Fruit fly (Drosophila melanogaster): ENCODE measurements around the gene CG32204.

Gene CG32204

dm6 chr3L:18898086-18898470 is 47.8 kb downstream of the CG32204 start, which contains the start of gene CG3902 (continued):
- TF ChIP-seq Trl (optimal IDR thresholded peaks at IDR 0.05) (no peak), Trl (GFP tag; optimal IDR thresholded peaks at IDR 0.05) (no peak), peb (GFP tag; IDR thresholded peaks at IDR 0.05) (no peak), CG14965 (GFP tag; optimal IDR thresholded peaks at IDR 0.05; ENCODE audit: borderline replicate concordance) (no peak), Dfd (GFP tag; optimal IDR thresholded peaks at IDR 0.05) (no peak), Vsx1 (GFP tag; optimal IDR thresholded peaks at IDR 0.05) (no peak), CG17829 (tag; optimal IDR thresholded peaks at IDR 0.05) (no peak), ham (GFP tag; IDR thresholded peaks at IDR 0.05) (no peak; the same call in 1 of the 2 replicates), Bgb (GFP tag; IDR thresholded peaks at IDR 0.05; ENCODE audit: partially characterized antibody) (peak; percentile 59; the same call in 1 of the 2 replicates), HmgZ (tag; optimal IDR thresholded peaks at IDR 0.05) (peak; percentile 63), Atf6 (GFP tag; IDR thresholded peaks at IDR 0.05) (peak; percentile 60; the same call in 1 of the 2 replicates), kni (GFP tag; optimal IDR thresholded peaks at IDR 0.05) (no peak), E2f2 (GFP tag; IDR thresholded peaks at IDR 0.05) (peak; percentile 12; the same call in 1 of the 2 replicates), Eip74EF (GFP tag; optimal IDR thresholded peaks at IDR 0.05) (peak in 1 of 2 experiments; percentile 19), Tbp (GFP tag; optimal IDR thresholded peaks at IDR 0.05) (no peak), CG10321 (GFP tag; IDR thresholded peaks at IDR 0.05) (no peak), Dip2 (GFP tag; IDR thresholded peaks at IDR 0.05) (no peak), mirr (GFP tag; optimal IDR thresholded peaks at IDR 0.05) (peak; percentile 12), insv (GFP tag; optimal IDR thresholded peaks at IDR 0.05) (no peak), Hr51 (GFP tag; optimal IDR thresholded peaks at IDR 0.05) (peak in 1 of 2 experiments; percentile 2), Meics (GFP tag; optimal IDR thresholded peaks at IDR 0.05) (peak; percentile 46), fd64A (GFP tag; optimal IDR thresholded peaks at IDR 0.05) (peak; percentile 33), NK7.1 (GFP tag; optimal IDR thresholded peaks at IDR 0.05) (no peak), Deaf1 (tag; optimal IDR thresholded peaks at IDR 0.05) (peak; percentile 61), z (GFP tag; IDR thresholded peaks at IDR 0.05) (no peak), CG31365 (tag; optimal IDR thresholded peaks at IDR 0.05) (peak; percentile 25), CG2120 (GFP tag; optimal IDR thresholded peaks at IDR 0.05) (peak; percentile 3), Fer1 (GFP tag; optimal IDR thresholded peaks at IDR 0.05) (peak; percentile 61), CG4854 (GFP tag; optimal IDR thresholded peaks at IDR 0.05) (no peak), chm (GFP tag; IDR thresholded peaks at IDR 0.05) (peak; percentile 75), CG18011 (GFP tag; optimal IDR thresholded peaks at IDR 0.05) (peak; percentile 19), C15 (GFP tag; IDR thresholded peaks at IDR 0.05) (no peak), Doc2 (GFP tag; IDR thresholded peaks at IDR 0.05) (no peak), CG12942 (GFP tag; optimal IDR thresholded peaks at IDR 0.05) (no peak), CG8359 (GFP tag; optimal IDR thresholded peaks at IDR 0.05; ENCODE audit: borderline replicate concordance) (no peak), Ets97D (GFP tag; optimal IDR thresholded peaks at IDR 0.05) (no peak), mld (GFP tag; IDR thresholded peaks at IDR 0.05; ENCODE audit: partially characterized antibody) (0 out of 3 replicates have a peak, but pooled peaks have one; percentile 56), ci (GFP tag; IDR thresholded peaks at IDR 0.05) (peak; percentile 83; the same call in 2 of the 3 replicates), MTF-1 (GFP tag; optimal IDR thresholded peaks at IDR 0.05; ENCODE audit: borderline replicate concordance) (no peak), CG6765 (GFP tag; optimal IDR thresholded peaks at IDR 0.05) (peak; percentile 43), fd96Cb (tag; optimal IDR thresholded peaks at IDR 0.05) (no peak), abd-A (tag; optimal IDR thresholded peaks at IDR 0.05) (no peak), Oaz (GFP tag; IDR thresholded peaks at IDR 0.05) (no peak), cato (GFP tag; optimal IDR thresholded peaks at IDR 0.05; ENCODE audit: borderline replicate concordance) (no peak), so (GFP tag; IDR thresholded peaks at IDR 0.05) (no peak), CG12219 (GFP tag; optimal IDR thresholded peaks at IDR 0.05) (peak; percentile 1), odd (GFP tag; optimal IDR thresholded peaks at IDR 0.05) (peak; percentile 43), toy (GFP tag; IDR thresholded peaks at IDR 0.05) (no peak), Camta (GFP tag; optimal IDR thresholded peaks at IDR 0.05) (no peak), psq (GFP tag; optimal IDR thresholded peaks at IDR 0.05) (no peak), Dad (GFP tag; optimal IDR thresholded peaks at IDR 0.05) (peak; percentile 12)

Measured in whole organism, embryonic.